Fruit fly (Drosophila melanogaster) whole organism, embryonic: Measurements from ENCODE around the gene CG14219.

Source experiments
- CG12391 ChIP-seq: fragments of 200-800 bp; sonication (Bioruptor generic); optimal IDR thresholded peaks from 3 replicates; lab custom pipeline; 2018; ENCODE audit warnings: missing biosample characterization, mild to moderate bottlenecking, missing genetic modification characterization, moderate library complexity
- Max ChIP-seq: fragments of 200-800 bp; sonication (Bioruptor generic); optimal IDR thresholded peaks from 2 replicates; lab custom pipeline; 2016; ENCODE audit warnings: missing biosample characterization, mild to moderate bottlenecking, missing genetic modification characterization
- ab ChIP-seq: fragments of 200-800 bp; sonication (Bioruptor generic); optimal IDR thresholded peaks from 2 replicates; lab custom pipeline; 2016; ENCODE audit warnings: missing biosample characterization, missing genetic modification characterization
- chif ChIP-seq, 2 experiments: fragments of 200-800 bp; sonication (Bioruptor generic); optimal IDR thresholded peaks; 3 replicates each; lab custom pipeline; 2016; ENCODE audit warnings: missing biosample characterization in 2 of 2, missing genetic modification characterization in 2 of 2
- z ChIP-seq: fragments of 200-800 bp; sonication (Bioruptor generic); IDR thresholded peaks from 3 replicates; pipeline ENCODE4 v1.3.6; 2022; ENCODE audit warnings: missing biosample characterization, missing genetic modification characterization

DNA sequence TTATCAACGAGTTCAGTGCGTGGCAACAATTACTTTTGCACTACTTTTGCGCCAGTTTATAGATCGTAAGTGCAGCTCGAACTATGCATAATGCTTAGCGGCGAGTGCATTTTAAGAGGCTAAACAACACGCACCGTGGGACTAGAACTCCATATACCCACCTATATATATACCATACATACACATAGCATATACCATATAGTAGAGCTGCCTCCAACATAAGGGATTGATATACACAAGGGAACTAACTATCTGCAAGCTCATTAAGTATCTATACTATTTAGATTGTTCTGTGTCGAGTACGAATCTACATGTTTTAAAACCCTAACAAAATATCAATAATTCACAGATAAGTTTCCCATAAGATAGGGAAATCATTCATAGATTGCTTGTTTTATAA lies 8.1 kb downstream of the CG14219 start, which contains the start of gene CG14218:
- no peak for TF ChIP-seq Max
- TF ChIP-seq ab (GFP tag; lab: Kevin White, UChicago): no peak
- TF ChIP-seq z: no peak
- TF ChIP-seq chif (GFP tag; optimal IDR thresholded peaks at IDR 0.05; lab: Kevin White, UChicago): no peak
- TF ChIP-seq CG12391 (tag; lab: Kevin White, UChicago): no peak
